Worm (Caenorhabditis elegans) whole organism, late embryonic: ENCODE data around the gene nlp-35.

Source experiments
- C08G9.2 ChIP-seq: sonication (generic microtip); optimal IDR thresholded peaks from 2 replicates; lab custom pipeline; 2016; ENCODE audit warnings: mild to moderate bottlenecking, missing genetic modification characterization, moderate library complexity, missing compliant biosample characterization
- F13H6.1 ChIP-seq: sonication (generic microtip); optimal IDR thresholded peaks from 2 replicates; lab custom pipeline; 2016; ENCODE audit warnings: missing genetic modification characterization, missing compliant biosample characterization
- K02D7.2 ChIP-seq: sonication (generic microtip); optimal IDR thresholded peaks from 2 replicates; lab custom pipeline; 2017; ENCODE audit warnings: mild to moderate bottlenecking, missing genetic modification characterization, missing compliant biosample characterization
- K09A11.1 ChIP-seq: sonication (generic microtip); optimal IDR thresholded peaks from 2 replicates; lab custom pipeline; 2017; ENCODE audit warnings: antibody characterized with exemption, mild to moderate bottlenecking, missing genetic modification characterization, missing compliant biosample characterization; ENCODE audit not compliant: insufficient read depth
- Y22D7AL.16 ChIP-seq: sonication (generic microtip); optimal IDR thresholded peaks from 2 replicates; lab custom pipeline; 2016; ENCODE audit warnings: missing genetic modification characterization, missing compliant biosample characterization
- ahr-1 ChIP-seq: sonication (generic microtip); optimal IDR thresholded peaks from 2 replicates; lab custom pipeline; 2016; ENCODE audit warnings: missing genetic modification characterization, missing compliant biosample characterization
- ama-1 ChIP-seq: fragments of 150-350 bp; optimal IDR thresholded peaks from 2 replicates; lab custom pipeline; 2014
- ceh-18 ChIP-seq: sonication (generic microtip); optimal IDR thresholded peaks from 2 replicates; lab custom pipeline; 2016; ENCODE audit warnings: missing genetic modification characterization, missing compliant biosample characterization
- ceh-19 ChIP-seq: fragments of 200-800 bp; sonication (Bioruptor generic); optimal IDR thresholded peaks from 2 replicates; lab custom pipeline; 2018; ENCODE audit warnings: mild to moderate bottlenecking, missing genetic modification characterization, missing compliant biosample characterization
- ceh-2 ChIP-seq: sonication (generic microtip); optimal IDR thresholded peaks from 2 replicates; lab custom pipeline; 2016; ENCODE audit warnings: missing genotype, missing genetic modification characterization, missing compliant biosample characterization
- ceh-30 ChIP-seq: fragments of 150-350 bp; optimal IDR thresholded peaks from 2 replicates; lab custom pipeline; 2014; ENCODE audit warnings: missing biosample characterization, missing genetic modification characterization
- ceh-31 ChIP-seq: sonication (generic microtip); optimal IDR thresholded peaks from 2 replicates; lab custom pipeline; 2016; ENCODE audit warnings: missing genetic modification characterization, missing compliant biosample characterization
- ceh-34 ChIP-seq: sonication (generic microtip); optimal IDR thresholded peaks from 2 replicates; lab custom pipeline; 2016; ENCODE audit warnings: mild to moderate bottlenecking, missing genetic modification characterization, missing compliant biosample characterization
- ceh-6 ChIP-seq: fragments of 200-800 bp; sonication (Bioruptor generic); optimal IDR thresholded peaks from 2 replicates; lab custom pipeline; 2018; ENCODE audit warnings: mild to moderate bottlenecking, missing genetic modification characterization, missing compliant biosample characterization
- ceh-9 ChIP-seq: sonication (generic microtip); optimal IDR thresholded peaks from 2 replicates; lab custom pipeline; 2016; ENCODE audit warnings: mild to moderate bottlenecking, missing genetic modification characterization, inconsistent platforms, missing compliant biosample characterization
- che-1 ChIP-seq: sonication (generic microtip); optimal IDR thresholded peaks from 2 replicates; lab custom pipeline; 2016; ENCODE audit warnings: mild to moderate bottlenecking, missing genetic modification characterization, missing compliant biosample characterization
- dmd-4 ChIP-seq: sonication (generic microtip); optimal IDR thresholded peaks from 2 replicates; lab custom pipeline; 2016; ENCODE audit warnings: borderline replicate concordance, missing genetic modification characterization, missing compliant biosample characterization
- dve-1 ChIP-seq: sonication (generic microtip); optimal IDR thresholded peaks from 2 replicates; lab custom pipeline; 2017; ENCODE audit warnings: antibody characterized with exemption, mild to moderate bottlenecking, missing genetic modification characterization, missing compliant biosample characterization
- elt-2 ChIP-seq: sonication (generic microtip); optimal IDR thresholded peaks from 2 replicates; lab custom pipeline; 2016; ENCODE audit warnings: missing genetic modification reagents, missing genetic modification characterization, missing compliant biosample characterization
- elt-4 ChIP-seq: sonication (generic microtip); optimal IDR thresholded peaks from 2 replicates; lab custom pipeline; 2016; ENCODE audit warnings: missing genetic modification characterization, missing compliant biosample characterization
- eyg-1 ChIP-seq: sonication (generic microtip); optimal IDR thresholded peaks from 2 replicates; lab custom pipeline; 2016; ENCODE audit warnings: missing genotype, missing genetic modification characterization, missing compliant biosample characterization
- fkh-10 ChIP-seq: fragments of 150-350 bp; optimal IDR thresholded peaks from 2 replicates; lab custom pipeline; 2014; ENCODE audit warnings: missing biosample characterization, missing genetic modification reagents, missing genetic modification characterization
- gmeb-2 ChIP-seq: sonication (generic microtip); optimal IDR thresholded peaks from 2 replicates; lab custom pipeline; 2016; ENCODE audit warnings: missing genetic modification characterization, inconsistent platforms, missing compliant biosample characterization
- hlh-15 ChIP-seq: sonication (generic microtip); optimal IDR thresholded peaks from 2 replicates; lab custom pipeline; 2016; ENCODE audit warnings: missing genetic modification characterization, missing compliant biosample characterization
- lin-11 ChIP-seq: fragments of 200-800 bp; sonication (Bioruptor generic); optimal IDR thresholded peaks from 2 replicates; lab custom pipeline; 2018; ENCODE audit warnings: mild to moderate bottlenecking, missing genetic modification characterization, missing compliant biosample characterization
- madf-2 ChIP-seq: sonication (generic microtip); optimal IDR thresholded peaks from 2 replicates; lab custom pipeline; 2017; ENCODE audit warnings: missing genetic modification characterization, missing compliant biosample characterization
- nfya-1 ChIP-seq: sonication (generic microtip); optimal IDR thresholded peaks from 2 replicates; lab custom pipeline; 2017; ENCODE audit warnings: missing genetic modification characterization, mild to moderate bottlenecking, missing compliant biosample characterization, antibody characterized with exemption, moderate library complexity
- nhr-11 ChIP-seq: fragments of 150-350 bp; optimal IDR thresholded peaks from 2 replicates; lab custom pipeline; 2014; ENCODE audit warnings: missing biosample characterization, missing genetic modification characterization
- pat-9 ChIP-seq: fragments of 200-800 bp; sonication (Bioruptor generic); optimal IDR thresholded peaks from 2 replicates; lab custom pipeline; 2018; ENCODE audit warnings: mild to moderate bottlenecking, missing genetic modification characterization, moderate library complexity, missing compliant biosample characterization
- pax-1 ChIP-seq: fragments of 150-350 bp; optimal IDR thresholded peaks from 2 replicates; lab custom pipeline; 2014; ENCODE audit warnings: missing biosample characterization, missing genetic modification characterization
- pha-4 ChIP-seq: fragments of 150-350 bp; optimal IDR thresholded peaks from 2 replicates; lab custom pipeline; 2018; ENCODE audit warnings: missing biosample characterization, missing genetic modification reagents, missing genetic modification characterization
- pros-1 ChIP-seq: fragments of 150-350 bp; optimal IDR thresholded peaks from 2 replicates; lab custom pipeline; 2014; ENCODE audit warnings: missing biosample characterization, missing genetic modification reagents, missing genetic modification characterization
- sdc-2 ChIP-seq: sonication (generic microtip); optimal IDR thresholded peaks from 2 replicates; lab custom pipeline; 2016; ENCODE audit warnings: missing genotype, missing genetic modification characterization, missing compliant biosample characterization
- syd-9 ChIP-seq: sonication (generic microtip); optimal IDR thresholded peaks from 2 replicates; lab custom pipeline; 2016; ENCODE audit warnings: mild to moderate bottlenecking, missing genetic modification characterization, moderate library complexity, missing compliant biosample characterization
- ttx-3 ChIP-seq: sonication (generic microtip); optimal IDR thresholded peaks from 2 replicates; lab custom pipeline; 2016; ENCODE audit warnings: missing genetic modification reagents, missing genetic modification characterization, missing compliant biosample characterization
- zip-5 ChIP-seq: sonication (generic microtip); optimal IDR thresholded peaks from 2 replicates; lab custom pipeline; 2016; ENCODE audit warnings: missing genetic modification characterization, missing compliant biosample characterization

nlp-35 gene

ce11 chrIV:9518608-9519007 is at the start of gene nlp-35:
nlp-35 (minus strand) TSS chrIV:9518926.
- TF ChIP-seq ceh-31, result no peak
- no peak for TF ChIP-seq ceh-34
- TF ChIP-seq ceh-6 (GFP tag; lab: Kevin White, UChicago), result no peak
- no peak for TF ChIP-seq syd-9 (tag; lab: Kevin White, UChicago)
- TF ChIP-seq nfya-1 (tag; lab: Kevin White, UChicago), result no peak
- TF ChIP-seq che-1 (tag; lab: Kevin White, UChicago), result no peak
- no peak for TF ChIP-seq ahr-1
- no peak for TF ChIP-seq ceh-30
- no peak for TF ChIP-seq nhr-11
- TF ChIP-seq gmeb-2 (tag; lab: Kevin White, UChicago), result no peak
- no peak for TF ChIP-seq eyg-1
- TF ChIP-seq fkh-10, result no peak
- no peak for TF ChIP-seq madf-2
- TF ChIP-seq ama-1 (lab: Kevin White, UChicago), result no peak

- no peak for TF ChIP-seq C08G9.2 (tag; lab: Kevin White, UChicago)
- TF ChIP-seq Y22D7AL.16, result no peak
- no peak for TF ChIP-seq fkh-10
- no peak for TF ChIP-seq ttx-3 (tag; lab: Kevin White, UChicago)
- no peak for TF ChIP-seq ceh-2 (tag; lab: Kevin White, UChicago)
- no peak for TF ChIP-seq K02D7.2 (tag; lab: Kevin White, UChicago)
- TF ChIP-seq dmd-4 (tag; lab: Kevin White, UChicago), result no peak
- TF ChIP-seq F13H6.1 (tag; lab: Kevin White, UChicago), result no peak
- TF ChIP-seq ceh-9, result no peak
- TF ChIP-seq dve-1, result no peak
- TF ChIP-seq pros-1 (tag; lab: Kevin White, UChicago), result no peak
- no peak for TF ChIP-seq lin-11 (tag; lab: Kevin White, UChicago)
Observed at ce11 chrIV:9566505-9566904, 47.8 kb upstream of the nlp-35 start, which contains the start of gene lron-14. lron-14 (minus strand) TSS chrIV:9566605.

- TF ChIP-seq dve-1, result no peak
- TF ChIP-seq dmd-4 (tag; lab: Kevin White, UChicago), result peak; percentile 47
- no peak for TF ChIP-seq sdc-2 (tag; lab: Kevin White, UChicago)
- no peak for TF ChIP-seq nfya-1 (tag; lab: Kevin White, UChicago)
- TF ChIP-seq ceh-31, result no peak
- no peak for TF ChIP-seq ttx-3 (tag; lab: Kevin White, UChicago)
- TF ChIP-seq lin-11 (tag; lab: Kevin White, UChicago), result no peak
- no peak for TF ChIP-seq pat-9 (tag; lab: Kevin White, UChicago)
- TF ChIP-seq elt-2 (tag; lab: Kevin White, UChicago), result no peak
- no peak for TF ChIP-seq K09A11.1 (tag; lab: Kevin White, UChicago)
- TF ChIP-seq elt-4 (tag; lab: Kevin White, UChicago), result peak; percentile 95
- no peak for TF ChIP-seq ceh-18 (tag; lab: Kevin White, UChicago)
Observed at ce11 chrIV:9563529-9564376, 45.0 kb upstream of the nlp-35 start.

- no peak for TF ChIP-seq pax-1
- TF ChIP-seq ceh-6 (GFP tag; lab: Kevin White, UChicago), result no peak
- TF ChIP-seq ceh-18 (tag; lab: Kevin White, UChicago), result no peak
- no peak for TF ChIP-seq hlh-15 (tag; lab: Kevin White, UChicago)
- TF ChIP-seq lin-11 (tag; lab: Kevin White, UChicago), result no peak
- no peak for TF ChIP-seq eyg-1
- no peak for TF ChIP-seq nfya-1 (tag; lab: Kevin White, UChicago)
- no peak for TF ChIP-seq pha-4 (tag; lab: Kevin White, UChicago)
- no peak for TF ChIP-seq dmd-4 (tag; lab: Kevin White, UChicago)
- TF ChIP-seq zip-5 (tag; lab: Kevin White, UChicago), result no peak
- TF ChIP-seq ceh-19, result no peak
Observed at ce11 chrIV:9563079-9563478, 44.4 kb upstream of the nlp-35 start, which contains the start of gene col-122. col-122 (plus strand) TSS chrIV:9563379.
